Fruit fly (Drosophila melanogaster) whole organism, adult: ENCODE results near the gene Ugt303B3.

Experiments used
- CG11617 ChIP-seq: fragments of 200-800 bp; sonication (Bioruptor generic); optimal IDR thresholded peaks from 2 replicates; lab custom pipeline; 2017; ENCODE audit warnings: mild to moderate bottlenecking, missing biosample characterization, missing genetic modification reagents, missing genetic modification characterization
- CG12768 ChIP-seq: fragments of 200-800 bp; sonication (Bioruptor generic); optimal IDR thresholded peaks from 2 replicates; lab custom pipeline; 2017; ENCODE audit warnings: missing biosample characterization, missing genetic modification characterization, mild to moderate bottlenecking, moderate library complexity, missing genetic modification reagents
- CG1620 ChIP-seq: fragments of 200-800 bp; sonication (Bioruptor generic); optimal IDR thresholded peaks from 2 replicates; lab custom pipeline; 2016; ENCODE audit warnings: missing biosample characterization, missing genetic modification characterization
- CG33017 ChIP-seq: fragments of 200-800 bp; sonication (Bioruptor generic); optimal IDR thresholded peaks from 2 replicates; lab custom pipeline; 2018; ENCODE audit warnings: missing biosample characterization, mild to moderate bottlenecking, missing genetic modification characterization, moderate library complexity
- CG5204 ChIP-seq: fragments of 200-800 bp; sonication (Bioruptor generic); optimal IDR thresholded peaks from 2 replicates; lab custom pipeline; 2016; ENCODE audit warnings: missing biosample characterization, missing genetic modification characterization
- CG7045 ChIP-seq: fragments of 200-800 bp; sonication (Bioruptor generic); optimal IDR thresholded peaks from 2 replicates; lab custom pipeline; 2017; ENCODE audit warnings: missing biosample characterization, mild to moderate bottlenecking, missing genetic modification characterization
- CG7101 ChIP-seq: fragments of 200-800 bp; sonication (Bioruptor generic); optimal IDR thresholded peaks from 2 replicates; lab custom pipeline; 2018; ENCODE audit warnings: missing biosample characterization, mild to moderate bottlenecking, missing genetic modification characterization, moderate library complexity
- Clk ChIP-seq: fragments of 200-800 bp; sonication (Bioruptor generic); optimal IDR thresholded peaks from 2 replicates; lab custom pipeline; 2017; ENCODE audit warnings: missing biosample characterization, missing genetic modification characterization
- Crg-1 ChIP-seq: fragments of 200-800 bp; sonication (Bioruptor generic); optimal IDR thresholded peaks from 2 replicates; lab custom pipeline; 2016; ENCODE audit warnings: missing biosample characterization, missing genetic modification characterization
- Hr96 ChIP-seq: fragments of 200-800 bp; sonication (Bioruptor generic); optimal IDR thresholded peaks from 2 replicates; lab custom pipeline; 2016; ENCODE audit warnings: missing biosample characterization, missing genetic modification characterization
- Mnt ChIP-seq: fragments of 200-800 bp; sonication (Bioruptor generic); optimal IDR thresholded peaks from 2 replicates; lab custom pipeline; 2016; ENCODE audit warnings: missing biosample characterization, mild to moderate bottlenecking, missing genetic modification characterization
- bab1 ChIP-seq: fragments of 200-800 bp; sonication (Bioruptor generic); optimal IDR thresholded peaks from 3 replicates; lab custom pipeline; 2019; ENCODE audit warnings: missing biosample characterization, mild to moderate bottlenecking, missing genetic modification characterization, moderate library complexity
- cic ChIP-seq: fragments of 200-800 bp; sonication (Bioruptor generic); optimal IDR thresholded peaks from 2 replicates; lab custom pipeline; 2017; ENCODE audit warnings: missing biosample characterization, mild to moderate bottlenecking, missing genetic modification characterization, moderate library complexity
- cnc ChIP-seq, 2 experiments: fragments of >200 bp; optimal IDR thresholded peaks; 2 replicates each; lab custom pipeline; 2017
- kay ChIP-seq: fragments of 200-800 bp; sonication (Bioruptor generic); peaks from one replicate; lab custom pipeline; 2016; ENCODE audit warnings: missing biosample characterization, missing genetic modification characterization, borderline replicate concordance
- ovo ChIP-seq: fragments of 200-800 bp; sonication (Bioruptor generic); optimal IDR thresholded peaks from 2 replicates; lab custom pipeline; 2016; ENCODE audit warnings: missing biosample characterization, missing genetic modification characterization
- pad ChIP-seq: fragments of 200-800 bp; sonication (Bioruptor generic); optimal IDR thresholded peaks from 3 replicates; lab custom pipeline; 2017; ENCODE audit warnings: missing biosample characterization, missing genetic modification characterization, mild to moderate bottlenecking, moderate library complexity, missing genetic modification reagents
- tj ChIP-seq: fragments of 200-800 bp; sonication (Bioruptor generic); optimal IDR thresholded peaks from 3 replicates; lab custom pipeline; 2017; ENCODE audit warnings: missing biosample characterization, mild to moderate bottlenecking, missing genetic modification characterization, moderate library complexity
- toe ChIP-seq: fragments of 200-800 bp; sonication (Bioruptor generic); optimal IDR thresholded peaks from 2 replicates; lab custom pipeline; 2016; ENCODE audit warnings: missing biosample characterization, missing genetic modification characterization

Ugt303B3 gene

DNA sequence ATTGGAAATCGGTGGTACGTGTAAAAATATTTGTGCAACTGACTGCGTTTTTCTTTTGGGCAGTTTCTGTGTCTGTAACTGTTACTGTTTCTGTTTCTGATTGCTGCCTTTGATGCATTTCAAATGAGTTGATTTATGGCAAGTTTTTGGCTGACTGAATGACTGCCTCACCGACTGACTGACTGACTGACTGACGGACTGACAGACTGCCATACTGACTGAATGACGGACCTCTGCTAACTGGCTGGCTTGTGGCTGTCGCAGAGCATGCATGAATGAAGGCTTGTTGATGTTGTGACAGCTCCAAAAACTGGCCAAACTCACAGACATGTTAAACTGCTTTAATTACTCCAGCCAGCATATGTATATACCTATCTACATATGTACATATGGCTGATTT, 31.1 kb downstream of the Ugt303B3 start:
- no peak for TF ChIP-seq tj (GFP tag; lab: Kevin White, UChicago)
- TF ChIP-seq Crg-1: no peak
- TF ChIP-seq CG12768 (GFP tag; lab: Kevin White, UChicago): no peak
- no peak for TF ChIP-seq CG7045 (GFP tag; lab: Kevin White, UChicago)
- no peak for TF ChIP-seq CG7101 (tag; lab: Kevin White, UChicago)
- TF ChIP-seq CG33017 (tag; lab: Kevin White, UChicago): no peak
- TF ChIP-seq cnc (optimal IDR thresholded peaks at IDR 0.05; lab: Kevin White, UChicago): no peak
- no peak for TF ChIP-seq CG11617
- no peak for TF ChIP-seq ovo (GFP tag; lab: Kevin White, UChicago)
- no peak for TF ChIP-seq CG1620 (GFP tag; lab: Kevin White, UChicago)
- TF ChIP-seq Clk: no peak
- no peak for TF ChIP-seq bab1 (GFP tag; lab: Kevin White, UChicago)
- no peak for TF ChIP-seq CG5204 (GFP tag; lab: Kevin White, UChicago)
- TF ChIP-seq toe: no peak
- no peak for TF ChIP-seq Mnt (GFP tag; lab: Kevin White, UChicago)
- TF ChIP-seq Hr96: no peak
- TF ChIP-seq pad (GFP tag; lab: Kevin White, UChicago): no peak
- TF ChIP-seq kay (GFP tag; lab: Kevin White, UChicago): no peak

DNA sequence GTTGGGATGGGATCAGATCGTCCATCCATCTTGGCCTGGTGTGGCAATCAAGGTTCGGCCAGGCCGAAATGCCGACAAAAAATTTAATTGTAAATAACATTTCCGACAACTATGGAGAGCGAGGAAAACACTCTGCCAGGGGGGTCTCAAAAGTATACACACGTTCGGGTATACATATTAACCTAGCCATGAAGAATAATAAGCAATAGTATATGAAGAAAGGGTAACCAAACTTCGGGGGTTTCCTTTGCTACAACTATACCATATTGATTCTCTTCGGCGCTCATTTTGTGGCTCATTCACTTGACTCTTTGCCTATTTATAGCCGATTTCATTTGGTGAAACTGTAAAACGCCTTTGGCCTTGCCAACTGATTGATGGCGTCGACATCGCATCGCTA, 37.3 kb downstream of the Ugt303B3 start:
- TF ChIP-seq CG12768 (GFP tag; lab: Kevin White, UChicago) (no peak), CG7101 (tag; lab: Kevin White, UChicago) (no peak)

DNA sequence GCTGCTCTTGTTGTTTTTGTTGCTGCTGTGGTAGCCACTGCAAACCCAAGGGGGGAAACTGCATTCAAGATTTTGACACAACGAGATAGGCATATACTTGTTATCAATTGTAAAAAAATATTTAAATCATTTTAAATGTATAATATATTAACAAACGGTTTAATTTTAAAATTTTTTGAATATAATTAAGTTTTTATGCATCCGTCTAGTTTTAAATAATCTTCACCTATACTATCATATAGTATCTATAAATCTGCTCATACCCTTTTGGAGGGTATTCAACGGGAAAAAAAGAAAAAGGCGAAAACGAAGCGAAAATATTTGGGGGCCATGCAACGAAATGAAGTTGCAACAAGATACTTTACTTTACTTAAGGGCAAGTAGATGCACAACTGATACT, 38.1 kb downstream of the Ugt303B3 start:
- TF ChIP-seq pad (GFP tag; lab: Kevin White, UChicago) (no peak), cic (GFP tag; lab: Kevin White, UChicago) (no peak), CG7045 (GFP tag; lab: Kevin White, UChicago) (no peak), Mnt (GFP tag; lab: Kevin White, UChicago) (no peak), CG11617 (no peak), CG7101 (tag; lab: Kevin White, UChicago) (no peak), ovo (GFP tag; lab: Kevin White, UChicago) (no peak), Crg-1 (no peak), CG1620 (GFP tag; lab: Kevin White, UChicago) (no peak), cnc (optimal IDR thresholded peaks at IDR 0.05; lab: Kevin White, UChicago) (no peak), Hr96 (no peak), kay (GFP tag; lab: Kevin White, UChicago) (no peak), CG5204 (GFP tag; lab: Kevin White, UChicago) (no peak), CG33017 (tag; lab: Kevin White, UChicago) (no peak)

DNA sequence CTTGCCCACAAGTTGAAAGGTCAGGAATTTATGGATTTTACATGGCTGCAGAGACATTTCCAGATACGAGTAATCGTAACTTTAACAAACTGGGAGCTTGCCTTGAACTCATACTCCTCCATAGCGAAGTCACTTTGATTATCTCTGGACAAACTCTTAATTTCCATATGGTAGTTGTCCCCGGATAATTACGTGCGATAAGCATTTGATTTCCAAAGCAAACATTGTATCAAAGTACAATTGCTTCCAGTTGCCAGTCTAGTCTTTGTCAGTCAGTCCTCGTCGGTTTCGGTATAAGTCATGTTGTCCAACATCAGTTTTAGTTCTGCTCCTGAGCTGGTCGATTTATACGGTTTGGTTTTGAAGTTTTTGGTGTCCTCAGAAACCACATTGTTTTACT, 47.4 kb downstream of the Ugt303B3 start, which contains the start of gene Ir94h:
TSS of gene Ir94h (plus strand) at position 301 of the 400 bp plus-strand sequence.
- TF ChIP-seq CG33017 (tag; lab: Kevin White, UChicago): no peak
- TF ChIP-seq CG11617: no peak
- TF ChIP-seq CG5204 (GFP tag; lab: Kevin White, UChicago): no peak
- TF ChIP-seq Crg-1: no peak
- no peak for TF ChIP-seq toe
- no peak for TF ChIP-seq cnc (optimal IDR thresholded peaks at IDR 0.05; lab: Kevin White, UChicago)

DNA sequence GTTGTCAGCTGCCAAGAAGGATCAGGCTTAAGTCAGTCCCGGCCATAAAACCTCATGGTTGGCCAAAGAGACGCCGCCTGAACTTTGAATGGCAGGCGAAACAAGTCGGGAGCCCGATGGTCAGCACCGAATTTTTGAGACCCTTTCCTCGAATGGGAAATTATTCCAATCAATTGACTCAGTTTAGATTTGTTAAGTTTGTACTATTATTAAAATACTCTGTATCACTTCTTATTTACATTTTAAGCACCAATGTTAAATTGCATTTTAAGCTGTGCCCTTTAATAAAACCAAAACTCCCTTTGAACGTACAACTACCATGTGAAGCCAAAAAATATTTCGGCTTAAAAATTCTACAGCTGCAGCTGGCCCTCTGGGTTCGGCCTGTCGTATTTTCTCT, 47.8 kb downstream of the Ugt303B3 start:
- TF ChIP-seq CG5204 (GFP tag; lab: Kevin White, UChicago) (no peak), CG11617 (no peak), Crg-1 (no peak), CG1620 (GFP tag; lab: Kevin White, UChicago) (no peak), CG7101 (tag; lab: Kevin White, UChicago) (no peak), ovo (GFP tag; lab: Kevin White, UChicago) (no peak), cnc (optimal IDR thresholded peaks at IDR 0.05; lab: Kevin White, UChicago) (no peak), CG7045 (GFP tag; lab: Kevin White, UChicago) (no peak), cic (GFP tag; lab: Kevin White, UChicago) (no peak), toe (no peak)

DNA sequence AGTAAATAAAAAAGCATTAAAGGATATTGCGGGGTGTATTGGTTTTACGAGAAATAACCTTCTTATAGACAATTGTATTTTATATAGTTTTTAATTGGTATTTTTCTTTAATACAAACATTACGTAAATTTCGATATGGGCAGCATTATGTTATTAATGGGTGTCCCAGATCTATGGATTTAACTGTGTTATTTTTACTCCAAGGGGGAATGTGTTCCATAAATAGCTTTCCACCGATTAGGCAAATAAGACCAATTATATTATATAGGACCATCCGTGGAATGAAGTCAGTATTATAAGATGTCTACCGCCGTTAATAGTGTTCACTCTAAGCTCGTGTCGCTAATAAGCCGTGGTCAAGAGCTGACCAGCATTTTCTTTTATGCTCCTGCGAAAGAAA, 51.0 kb downstream of the Ugt303B3 start, which contains the start of gene Ir94g:
TSS of gene Ir94g (plus strand) at position 301 of the 400 bp plus-strand sequence.
- TF ChIP-seq cnc (optimal IDR thresholded peaks at IDR 0.05; lab: Kevin White, UChicago): no peak
- no peak for TF ChIP-seq CG7101 (tag; lab: Kevin White, UChicago)
- TF ChIP-seq bab1 (GFP tag; lab: Kevin White, UChicago): no peak
- no peak for TF ChIP-seq Clk
- TF ChIP-seq Hr96: no peak
- TF ChIP-seq pad (GFP tag; lab: Kevin White, UChicago): no peak
- TF ChIP-seq toe: no peak
